Fruit fly (Drosophila melanogaster) whole organism: Measurements from ENCODE around the gene CG7320.

Experiments
- CG8478 ChIP-seq: fragments of >200 bp; optimal IDR thresholded peaks from 2 replicates; lab custom pipeline; 2018; ENCODE audit warnings: inconsistent platforms
- Dll ChIP-seq: fragments of >200 bp; optimal IDR thresholded peaks from 2 replicates; lab custom pipeline; 2017
- EcR ChIP-seq, 2 experiments: fragments of >200 bp; optimal IDR thresholded peaks; 2 replicates each; lab custom pipeline; 2017; ENCODE audit warnings: missing biosample characterization in 2 of 2, missing genetic modification characterization in 2 of 2, missing genetic modification reagents in 2 of 2
- pan ChIP-seq: fragments of >200 bp; optimal IDR thresholded peaks from 2 replicates; lab custom pipeline; 2017
- psq ChIP-seq: fragments of >200 bp; optimal IDR thresholded peaks from 2 replicates; lab custom pipeline; 2017
- usp ChIP-seq: fragments of >200 bp; optimal IDR thresholded peaks from 2 replicates; lab custom pipeline; 2017; ENCODE audit warnings: missing biosample characterization, missing genetic modification characterization, mixed read lengths

CG7320 gene

DNA sequence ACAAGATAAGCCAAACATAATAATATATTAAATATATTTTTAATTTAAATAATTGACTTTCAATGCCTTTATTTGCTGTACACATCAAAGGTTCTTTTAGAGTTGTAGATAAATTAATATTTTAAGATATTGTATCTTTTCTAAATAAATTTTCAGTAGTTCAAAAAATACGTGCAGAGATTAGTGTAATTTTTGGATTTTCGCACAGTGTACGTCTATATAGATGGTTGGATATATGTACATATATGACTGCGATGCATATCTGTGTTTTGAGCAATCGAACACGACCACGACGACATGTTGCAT lies 26.1 kb downstream of the CG7320 start:
- TF ChIP-seq pan (lab: Kevin White, UChicago) = no peak
- TF ChIP-seq CG8478 (lab: Kevin White, UChicago) = no peak
- no peak for TF ChIP-seq Dll (lab: Kevin White, UChicago)
- TF ChIP-seq EcR (GFP tag; optimal IDR thresholded peaks at IDR 0.05; lab: Kevin White, UChicago) = no peak
- TF ChIP-seq usp = no peak
- TF ChIP-seq psq = no peak

DNA sequence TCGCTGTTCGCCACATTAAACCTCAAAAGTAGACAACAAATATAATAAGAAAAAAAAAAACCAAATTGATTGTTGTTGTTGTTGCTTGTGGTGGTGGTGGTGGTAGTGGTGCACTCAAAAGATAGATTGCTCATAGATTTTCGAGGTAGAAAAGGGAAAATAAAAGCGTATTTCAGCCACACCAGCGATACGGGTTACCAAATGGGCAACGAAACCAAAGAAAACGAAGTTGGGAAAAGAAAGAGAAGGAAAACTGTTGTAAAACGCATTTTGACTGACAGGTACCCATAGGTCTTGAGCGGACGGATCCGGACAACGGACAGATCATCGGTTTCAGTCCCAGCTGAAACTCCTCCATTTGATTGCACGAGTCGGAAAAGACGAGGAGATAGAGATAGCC lies 27.2 kb downstream of the CG7320 start:
- no peak for TF ChIP-seq Dll (lab: Kevin White, UChicago)
- no peak for TF ChIP-seq CG8478 (lab: Kevin White, UChicago)
- no peak for TF ChIP-seq pan (lab: Kevin White, UChicago)
- TF ChIP-seq EcR (GFP tag; optimal IDR thresholded peaks at IDR 0.05; lab: Kevin White, UChicago) = no peak
- no peak for TF ChIP-seq psq
- no peak for TF ChIP-seq usp

DNA sequence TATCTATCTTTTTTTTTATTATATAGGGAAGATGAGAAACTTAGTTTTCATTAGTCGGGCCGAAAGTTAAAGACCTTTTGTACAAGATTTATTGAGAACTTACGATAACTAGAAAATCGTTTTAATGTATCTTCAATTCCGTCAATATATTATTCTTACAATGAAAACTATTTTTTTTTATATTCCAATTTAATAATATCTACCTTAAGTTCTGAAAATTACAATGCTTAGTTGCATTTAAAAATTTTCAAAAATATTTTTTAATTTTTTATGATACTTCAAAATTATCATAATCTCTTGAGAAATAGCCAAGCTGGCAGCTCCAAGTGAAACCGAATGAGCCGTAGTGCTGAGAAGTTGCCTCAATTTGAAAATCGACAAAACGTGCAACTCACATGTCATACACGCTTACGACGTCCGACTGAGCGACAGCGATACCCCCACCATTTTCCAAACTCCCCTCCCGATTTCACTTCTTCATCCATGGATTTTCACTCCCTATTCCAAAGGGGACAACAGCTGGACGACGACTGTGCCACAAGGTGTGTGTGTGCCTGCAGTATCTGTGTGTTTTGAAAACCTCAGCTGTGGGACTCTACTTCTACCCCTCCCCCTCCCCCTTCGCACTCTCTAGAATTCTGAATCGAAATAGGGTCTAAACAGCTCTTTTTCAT lies 27.8 kb downstream of the CG7320 start:
- TF ChIP-seq usp (no peak), EcR (GFP tag; optimal IDR thresholded peaks at IDR 0.05; lab: Kevin White, UChicago) (no peak), Dll (lab: Kevin White, UChicago) (no peak), CG8478 (lab: Kevin White, UChicago) (no peak), pan (lab: Kevin White, UChicago) (no peak), psq (no peak)

DNA sequence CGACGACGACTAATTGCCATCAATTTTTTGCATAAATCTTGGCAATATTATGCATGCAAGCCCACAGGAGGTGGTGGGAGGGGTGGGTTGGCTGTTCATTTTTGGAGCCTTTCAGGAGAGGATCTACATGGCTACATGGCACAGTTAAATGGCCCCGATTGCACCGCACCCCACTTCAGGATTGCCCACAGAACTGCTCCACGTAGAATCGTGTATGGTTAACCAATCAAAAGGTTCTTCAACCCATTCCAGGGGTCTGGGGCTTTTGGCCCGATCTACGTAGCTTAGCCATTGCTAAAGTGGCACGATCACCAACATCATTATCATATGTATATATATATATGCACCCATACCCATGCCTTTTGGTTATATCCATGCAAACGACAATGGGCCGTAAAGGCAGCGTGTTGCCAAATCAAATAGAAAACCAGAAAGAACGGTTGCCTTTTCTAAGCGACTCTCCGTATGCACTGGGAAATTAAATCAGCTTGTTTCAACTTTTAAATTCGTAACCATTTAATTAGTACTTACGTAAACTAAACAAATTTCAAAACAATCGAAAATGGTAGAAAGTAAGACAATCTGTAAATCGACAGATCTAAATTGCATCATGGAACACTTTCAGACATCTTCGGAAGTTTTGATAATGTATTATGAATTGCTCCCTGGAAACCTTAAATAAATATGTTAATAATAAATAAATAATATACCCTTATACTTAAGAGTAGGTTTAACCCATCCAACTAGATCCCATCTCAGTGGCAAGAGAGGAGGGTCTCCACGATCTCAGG lies 29.9 kb downstream of the CG7320 start:
- TF ChIP-seq CG8478 (lab: Kevin White, UChicago) (no peak), EcR (GFP tag; optimal IDR thresholded peaks at IDR 0.05; lab: Kevin White, UChicago) (peak in 1 of 2 experiments; percentile 83)

DNA sequence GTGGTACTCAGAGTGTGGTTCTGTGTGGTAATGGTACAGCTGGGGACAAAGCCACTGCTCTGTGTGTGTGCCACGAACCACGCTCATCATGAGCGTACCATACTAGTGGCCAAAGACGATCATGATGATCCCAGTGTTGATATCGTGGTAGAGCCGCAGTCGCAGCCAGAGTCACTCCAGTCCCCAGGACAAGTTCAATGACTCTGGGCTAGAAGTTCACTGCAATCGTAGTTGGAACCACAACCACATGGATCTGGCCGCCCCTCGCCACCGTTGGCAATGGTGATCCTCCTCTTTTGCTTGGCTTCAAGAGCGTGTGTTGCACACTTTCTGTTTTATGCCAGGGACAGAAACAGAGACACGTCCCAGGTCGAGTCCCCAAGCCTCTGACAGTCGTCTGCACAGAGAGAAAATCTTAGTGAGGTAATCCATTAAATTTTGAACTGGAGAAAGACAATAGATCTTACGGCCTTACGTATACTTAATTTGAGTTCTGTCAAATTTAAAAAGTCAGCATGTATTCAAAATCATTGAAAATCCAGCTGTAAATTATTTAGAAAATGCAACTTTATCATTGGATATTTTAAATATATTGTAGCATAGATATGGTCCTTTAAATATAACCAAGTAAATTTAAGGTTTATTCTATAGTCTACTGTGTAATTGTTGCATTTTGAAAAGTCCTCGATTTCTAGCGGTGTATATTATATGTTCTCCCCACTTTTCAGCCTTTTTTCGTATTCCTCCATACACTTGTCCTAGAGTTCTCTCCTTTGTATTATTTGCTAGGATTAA lies 30.8 kb downstream of the CG7320 start:
- TF ChIP-seq EcR (GFP tag; optimal IDR thresholded peaks at IDR 0.05; lab: Kevin White, UChicago) = peak in 1 of 2 experiments; percentile 94
- TF ChIP-seq psq = no peak

DNA sequence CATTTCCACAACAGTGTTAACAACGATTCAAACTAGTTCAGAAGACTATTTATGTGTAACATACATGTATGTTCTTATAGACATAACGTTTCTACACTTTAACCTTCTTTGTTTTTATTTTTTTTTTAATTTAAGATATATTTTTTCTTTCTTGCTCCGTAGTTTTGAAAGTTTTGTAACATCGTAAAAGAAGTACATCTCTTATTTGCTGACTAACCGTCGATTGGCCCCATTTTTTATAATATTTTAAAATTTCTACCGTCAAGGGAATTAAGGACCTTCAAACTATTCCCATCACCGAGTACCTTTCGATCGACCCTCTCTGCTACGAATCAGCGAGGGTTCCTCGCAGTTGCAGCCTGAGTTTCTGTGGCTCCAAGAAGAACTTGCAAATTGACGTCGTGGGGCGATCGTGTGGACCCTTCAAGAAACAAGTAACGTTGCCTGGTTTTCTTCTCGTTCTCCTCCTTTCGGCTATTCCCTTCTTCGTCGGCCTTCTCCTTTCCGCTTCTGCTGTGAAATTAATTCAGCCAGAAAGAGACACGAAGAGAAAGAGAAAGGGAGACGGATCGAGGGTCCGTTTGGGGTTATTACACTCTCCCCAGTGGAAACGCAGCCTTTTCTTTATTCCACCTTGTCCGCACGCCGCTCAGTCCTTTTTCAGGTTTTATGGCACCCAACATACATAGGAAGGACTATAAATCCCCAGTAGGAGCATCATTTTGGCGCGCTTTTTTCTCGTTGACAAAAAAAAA lies 31.9 kb downstream of the CG7320 start:
- TF ChIP-seq psq (no peak), EcR (GFP tag; optimal IDR thresholded peaks at IDR 0.05; lab: Kevin White, UChicago) (peak in 1 of 2 experiments; percentile 87)

DNA sequence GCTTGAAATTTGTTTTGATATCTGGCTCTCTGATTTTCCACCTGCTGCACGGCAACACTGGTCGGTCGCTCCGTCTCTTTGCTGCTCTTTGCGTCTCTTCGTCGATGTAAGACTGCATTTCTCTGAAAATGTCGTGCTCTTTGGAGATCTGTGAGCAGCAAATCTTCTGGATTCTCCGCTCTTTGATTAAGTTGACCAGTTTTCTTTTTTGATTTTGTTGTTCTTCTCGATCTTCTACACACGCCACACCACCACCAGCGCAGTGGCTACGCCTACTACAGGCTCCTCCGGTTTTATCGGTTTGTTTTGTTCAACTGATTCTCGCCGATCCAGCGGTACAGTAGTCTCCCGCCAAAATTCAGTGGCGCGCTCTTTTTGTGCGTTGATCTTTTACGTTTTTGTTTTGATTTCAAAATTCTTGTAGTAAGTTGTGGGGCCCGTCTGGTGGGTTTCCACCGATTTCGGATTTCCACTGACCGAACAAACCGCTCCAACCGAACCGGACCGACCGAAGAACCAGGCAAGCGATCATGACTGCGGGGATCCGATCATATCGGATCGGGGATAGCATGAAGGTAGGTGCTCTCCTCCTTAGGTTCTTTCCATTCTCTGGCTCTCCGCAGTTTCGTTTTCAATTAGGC lies 33.0 kb downstream of the CG7320 start:
- no peak for TF ChIP-seq pan (lab: Kevin White, UChicago)
- no peak for TF ChIP-seq Dll (lab: Kevin White, UChicago)
- no peak for TF ChIP-seq psq
- no peak for TF ChIP-seq usp
- TF ChIP-seq EcR (GFP tag; optimal IDR thresholded peaks at IDR 0.05; lab: Kevin White, UChicago) = peak in 1 of 2 experiments; percentile 12
- TF ChIP-seq CG8478 (lab: Kevin White, UChicago) = no peak

DNA sequence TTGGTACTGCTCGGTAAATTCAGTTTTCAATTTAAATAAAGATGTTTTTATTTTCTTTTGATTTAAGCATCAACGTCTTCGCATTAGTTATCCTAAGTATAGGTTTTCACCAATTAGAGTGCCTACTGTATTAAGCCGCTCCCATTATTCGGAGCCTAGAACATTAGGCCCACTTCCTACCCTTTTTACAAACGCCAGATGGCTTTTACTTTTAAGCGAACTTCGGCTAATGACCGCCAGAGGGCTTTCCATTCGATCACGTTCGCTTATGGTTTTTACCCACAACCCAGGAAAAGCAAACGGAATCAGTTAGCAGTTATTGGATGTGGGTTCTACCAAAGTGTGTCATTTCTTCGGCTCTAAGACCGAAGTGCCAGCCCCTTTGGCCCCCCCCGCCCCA lies 34.1 kb downstream of the CG7320 start:
- no peak for TF ChIP-seq EcR (GFP tag; optimal IDR thresholded peaks at IDR 0.05; lab: Kevin White, UChicago)
- TF ChIP-seq Dll (lab: Kevin White, UChicago) = no peak
- no peak for TF ChIP-seq usp
- no peak for TF ChIP-seq psq
- TF ChIP-seq CG8478 (lab: Kevin White, UChicago) = no peak
- TF ChIP-seq pan (lab: Kevin White, UChicago) = no peak

DNA sequence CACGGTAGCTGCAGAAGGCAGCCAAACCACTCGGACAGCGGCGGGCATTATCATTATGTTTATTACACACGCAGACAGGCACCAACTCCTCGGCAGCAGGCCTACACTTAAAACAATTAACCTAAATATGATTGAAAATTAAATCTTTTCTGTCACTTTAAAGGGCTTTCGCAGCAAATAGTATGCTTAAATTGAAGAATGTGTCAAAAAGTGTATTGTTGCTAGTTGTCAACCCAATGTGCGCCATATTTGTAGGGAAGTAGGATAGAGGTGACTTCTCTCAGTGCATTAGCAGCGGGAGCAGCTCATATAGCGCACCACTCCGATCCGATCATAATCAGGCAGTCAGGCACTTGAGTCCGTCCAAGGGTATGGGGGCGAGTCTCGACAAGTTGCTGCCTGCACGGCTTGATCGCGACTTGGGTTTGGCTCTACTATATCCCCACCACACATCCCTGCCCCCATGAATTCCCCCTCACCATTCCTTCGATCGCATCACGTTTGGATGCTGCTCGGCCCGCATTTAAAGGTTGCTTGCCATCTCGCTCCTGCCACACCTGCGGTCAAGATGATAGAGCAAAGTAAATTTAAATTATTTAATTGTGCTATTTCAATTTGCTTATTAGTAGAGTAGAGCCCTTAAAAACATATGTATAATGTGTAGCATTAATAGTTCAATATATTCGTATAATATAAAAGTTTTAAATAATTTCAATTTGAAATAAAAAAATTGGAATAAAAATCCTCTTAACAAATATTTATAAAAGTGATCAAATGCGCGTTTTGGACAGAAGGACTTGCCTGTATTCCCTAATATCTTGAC lies 34.7 kb downstream of the CG7320 start:
- TF ChIP-seq EcR (GFP tag; optimal IDR thresholded peaks at IDR 0.05; lab: Kevin White, UChicago) (no peak), Dll (lab: Kevin White, UChicago) (no peak), usp (no peak), CG8478 (lab: Kevin White, UChicago) (no peak), psq (no peak), pan (lab: Kevin White, UChicago) (no peak)

DNA sequence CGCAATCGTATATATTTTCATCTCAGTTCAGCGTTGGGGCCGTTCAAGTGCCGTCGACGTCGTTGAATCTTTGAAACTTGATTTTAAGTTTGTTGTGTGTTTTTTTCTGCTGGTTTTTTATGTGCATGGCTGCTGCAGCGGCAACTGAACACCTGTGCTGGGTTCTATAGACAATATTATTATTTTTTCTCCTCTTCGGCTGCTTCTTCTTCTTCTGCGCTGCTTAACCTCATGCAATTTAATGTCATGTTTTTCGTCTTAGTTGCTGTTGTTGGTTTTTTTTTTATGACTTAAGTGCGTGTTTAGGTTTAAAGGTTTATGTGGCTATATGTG lies 35.3 kb downstream of the CG7320 start:
- no peak for TF ChIP-seq usp
- no peak for TF ChIP-seq psq
- peak in 1 of 2 experiments; percentile 49 for TF ChIP-seq EcR (GFP tag; optimal IDR thresholded peaks at IDR 0.05; lab: Kevin White, UChicago)
- no peak for TF ChIP-seq pan (lab: Kevin White, UChicago)

DNA sequence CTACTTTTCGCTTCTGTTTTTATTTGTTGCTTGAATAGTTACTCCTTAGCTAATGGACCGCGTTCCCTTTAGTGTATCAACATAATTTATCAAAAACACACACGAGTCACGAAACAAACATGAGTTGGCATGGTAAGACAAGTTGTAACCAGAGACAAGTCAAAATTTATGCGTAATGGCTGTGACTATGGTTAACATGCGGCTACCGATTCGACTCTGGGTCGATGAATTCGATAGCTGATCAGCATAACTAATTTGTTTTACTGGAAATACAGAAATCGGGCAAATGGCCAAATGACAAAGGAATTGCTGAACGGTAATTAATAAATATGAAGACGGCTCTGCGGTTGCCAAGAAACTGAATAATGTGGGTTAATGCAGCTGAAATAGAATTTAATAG lies 36.5 kb downstream of the CG7320 start:
- TF ChIP-seq usp = no peak
- TF ChIP-seq psq = no peak
- no peak for TF ChIP-seq Dll (lab: Kevin White, UChicago)
- no peak for TF ChIP-seq CG8478 (lab: Kevin White, UChicago)
- TF ChIP-seq pan (lab: Kevin White, UChicago) = no peak
- no peak for TF ChIP-seq EcR (GFP tag; optimal IDR thresholded peaks at IDR 0.05; lab: Kevin White, UChicago)
